Worm (Caenorhabditis elegans) whole organism, L3 larva: ENCODE measurements around the gene str-143.

ENCODE experiments used
- nhr-237 ChIP-seq: fragments of 150-350 bp; optimal IDR thresholded peaks from 2 replicates; lab custom pipeline; 2014; ENCODE audit warnings: missing biosample characterization, missing genetic modification characterization
- pha-4 ChIP-seq: fragments of 150-350 bp; optimal IDR thresholded peaks from 2 replicates; lab custom pipeline; 2014; ENCODE audit warnings: missing biosample characterization, missing genetic modification reagents, missing genetic modification characterization

- TF ChIP-seq pha-4 (tag; lab: Kevin White, UChicago) (no peak), nhr-237 (tag; lab: Kevin White, UChicago) (no peak)
Observed at ce11 chrV:8044957-8045356, 24.6 kb downstream of the str-143 start.
